Worm (Caenorhabditis elegans) whole organism, L1 larva: Measurements from ENCODE around the gene C13A2.3.

Source experiments
- C04F5.9 ChIP-seq: sonication (generic microtip); optimal IDR thresholded peaks from 2 replicates; lab custom pipeline; 2016; ENCODE audit warnings: missing genetic modification characterization, missing compliant biosample characterization
- F16B12.6 ChIP-seq: fragments of 150-350 bp; optimal IDR thresholded peaks from 2 replicates; lab custom pipeline; 2014; ENCODE audit warnings: missing biosample characterization, missing genetic modification characterization
- Y116A8C.19 ChIP-seq: sonication (generic microtip); optimal IDR thresholded peaks from 2 replicates; lab custom pipeline; 2016; ENCODE audit warnings: missing compliant biosample characterization, missing genetic modification characterization, borderline replicate concordance
- aly-2 ChIP-seq: fragments of 150-350 bp; optimal IDR thresholded peaks from 2 replicates; lab custom pipeline; 2014; ENCODE audit warnings: missing biosample characterization, missing genetic modification characterization
- blmp-1 ChIP-seq: fragments of 150-350 bp; optimal IDR thresholded peaks from 2 replicates; lab custom pipeline; 2014; ENCODE audit warnings: missing biosample characterization, missing genetic modification characterization
- egl-27 ChIP-seq, 2 experiments: fragments of 150-350 bp in 1 of 2; sonication (generic microtip); optimal IDR thresholded peaks; 3 replicates each; lab custom pipeline; 2017 to 2018; ENCODE audit warnings: missing biosample characterization in 2 of 2, missing genetic modification characterization in 2 of 2, missing genetic modification reagents in 2 of 2
- fos-1 ChIP-seq: fragments of 150-350 bp; optimal IDR thresholded peaks from 2 replicates; lab custom pipeline; 2014; ENCODE audit warnings: missing biosample characterization, missing genetic modification characterization
- lsy-2 ChIP-seq, 2 experiments: fragments of 150-350 bp; optimal IDR thresholded peaks; 2 replicates each; lab custom pipeline; 2014; ENCODE audit warnings: missing biosample characterization in 2 of 2, missing genetic modification characterization in 2 of 2
- mdl-1 ChIP-seq, 2 experiments: fragments of 150-350 bp; optimal IDR thresholded peaks; 2 replicates each; lab custom pipeline; 2014 to 2017; ENCODE audit warnings: missing biosample characterization in 2 of 2, missing genetic modification characterization in 2 of 2, inconsistent platforms in 1 of 2
- nhr-77 ChIP-seq: fragments of 150-350 bp; optimal IDR thresholded peaks from 2 replicates; lab custom pipeline; 2014; ENCODE audit warnings: missing biosample characterization, missing genetic modification characterization

ce11 chrV:7248227-7248953, 33.7 kb upstream of the C13A2.3 start:
- TF ChIP-seq aly-2 (tag; lab: Kevin White, UChicago) = no peak
- TF ChIP-seq blmp-1 (tag; lab: Kevin White, UChicago) = no peak
- TF ChIP-seq nhr-77 (tag; lab: Kevin White, UChicago) = no peak
- no peak for TF ChIP-seq mdl-1 (tag; optimal IDR thresholded peaks at IDR 0.05; lab: Kevin White, UChicago)
- TF ChIP-seq C04F5.9 = no peak
- no peak for TF ChIP-seq egl-27 (tag; optimal IDR thresholded peaks at IDR 0.05; lab: Kevin White, UChicago)
- no peak for TF ChIP-seq F16B12.6 (tag; lab: Kevin White, UChicago)
- no peak for TF ChIP-seq lsy-2 (tag; optimal IDR thresholded peaks at IDR 0.05; lab: Kevin White, UChicago)
- TF ChIP-seq fos-1 (tag; lab: Kevin White, UChicago) = no peak
- no peak for TF ChIP-seq Y116A8C.19 (tag; lab: Kevin White, UChicago)
